Worm (Caenorhabditis elegans): ENCODE data around the gene tpa-1.
"Not testable (repeated sequence)": the region's sequence is repeated elsewhere in the genome, so short reads cannot be mapped to it uniquely, and the experiment has no call there.

DNA sequence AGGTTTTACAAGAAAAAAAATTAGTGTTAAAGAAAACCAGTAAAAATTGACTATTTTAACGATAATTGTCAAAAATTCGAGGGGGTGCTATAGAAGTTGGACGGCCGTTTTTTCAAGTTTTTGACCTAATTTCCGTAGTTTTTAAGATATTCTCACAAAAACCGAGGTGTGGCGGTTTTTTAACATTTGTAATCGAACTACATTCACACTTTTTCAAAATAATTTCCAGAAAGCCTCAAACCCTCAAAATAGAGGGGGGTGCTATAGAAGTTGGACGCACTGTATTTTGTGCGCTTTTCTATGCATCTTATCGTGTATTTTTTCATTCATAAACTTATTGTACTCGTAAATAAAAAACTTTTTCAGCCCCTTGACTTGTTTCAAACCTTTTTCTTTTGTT is 19.6 kb downstream of the tpa-1 start, which contains the start of gene F29C4.4:
- TF ChIP-seq nhr-2 (tag; optimal IDR thresholded peaks at IDR 0.05); nhr-12 (tag; optimal IDR thresholded peaks at IDR 0.05); pha-4 (tag; optimal IDR thresholded peaks at IDR 0.05); nhr-76 (tag; optimal IDR thresholded peaks at IDR 0.05); unc-62 (GFP tag; optimal IDR thresholded peaks at IDR 0.05); mep-1 (tag; optimal IDR thresholded peaks at IDR 0.05); unc-39 (tag; optimal IDR thresholded peaks at IDR 0.05); lin-13 (tag; optimal IDR thresholded peaks at IDR 0.05); ceh-43 (GFP tag; optimal IDR thresholded peaks at IDR 0.05); bed-3 (GFP tag; optimal IDR thresholded peaks at IDR 0.05); sptf-1 (tag; optimal IDR thresholded peaks at IDR 0.05); lsy-2 (tag; optimal IDR thresholded peaks at IDR 0.05); ceh-39 (tag; optimal IDR thresholded peaks at IDR 0.05); hlh-1 (tag; optimal IDR thresholded peaks at IDR 0.05): not testable (repeated sequence)

Data from whole organism, mixed stage, embryonic.